Worm (Caenorhabditis elegans) whole organism, early embryonic: ENCODE data around the gene F14H3.14.

Experiments used
- B0310.2 ChIP-seq: sonication (generic microtip); optimal IDR thresholded peaks from 2 replicates; lab custom pipeline; 2016; ENCODE audit warnings: mild to moderate bottlenecking, missing genetic modification characterization, missing compliant biosample characterization
- F13C5.2 ChIP-seq: sonication (generic microtip); optimal IDR thresholded peaks from 2 replicates; lab custom pipeline; 2017; ENCODE audit warnings: mild to moderate bottlenecking, missing genetic modification characterization, inconsistent platforms, missing compliant biosample characterization
- ama-1 ChIP-seq: fragments of 150-350 bp; optimal IDR thresholded peaks from 2 replicates; lab custom pipeline; 2014
- ceh-13 ChIP-seq: fragments of 200-800 bp; sonication (Bioruptor generic); optimal IDR thresholded peaks from 2 replicates; lab custom pipeline; 2018; ENCODE audit warnings: mild to moderate bottlenecking, missing genetic modification characterization, missing compliant biosample characterization
- flt-1 ChIP-seq: fragments of 200-800 bp; sonication (Bioruptor generic); IDR thresholded peaks from 2 replicates; pipeline ENCODE4 v1.3.6; 2022; ENCODE audit warnings: missing genetic modification characterization, missing compliant biosample characterization
- pes-1 ChIP-seq: fragments of 200-800 bp; sonication (Bioruptor generic); IDR thresholded peaks from 2 replicates; pipeline ENCODE4 v1.3.6; 2022; ENCODE audit warnings: missing genetic modification reagents, missing genetic modification characterization, missing compliant biosample characterization
- scrt-1 ChIP-seq: fragments of 200-800 bp; sonication (Bioruptor generic); IDR thresholded peaks from 2 replicates; pipeline ENCODE4 v1.3.6; 2022; ENCODE audit warnings: missing genetic modification characterization, missing compliant biosample characterization
- sea-1 ChIP-seq: fragments of 200-800 bp; sonication (Bioruptor generic); conservative IDR thresholded peaks from 2 replicates; pipeline ENCODE4 v1.3.6; 2022; ENCODE audit warnings: missing genetic modification characterization, missing compliant biosample characterization
- tbx-11 ChIP-seq: fragments of 200-800 bp; sonication (Bioruptor generic); IDR thresholded peaks from 2 replicates; pipeline ENCODE4 v1.3.6; 2022; ENCODE audit warnings: missing genetic modification characterization, missing compliant biosample characterization

- TF ChIP-seq F13C5.2 (no peak), ama-1 (lab: Kevin White, UChicago) (no peak), pes-1 (GFP tag; lab: Robert Waterston, UW) (no peak), sea-1 (GFP tag; lab: Robert Waterston, UW) (no peak), B0310.2 (no peak), scrt-1 (GFP tag; lab: Robert Waterston, UW) (no peak), flt-1 (GFP tag; lab: Robert Waterston, UW) (no peak), ceh-13 (GFP tag; lab: Kevin White, UChicago) (no peak), tbx-11 (GFP tag; lab: Robert Waterston, UW) (no peak)
Observed at ce11 chrV:16033491-16033890, 29.2 kb downstream of the F14H3.14 start.
